Worm (Caenorhabditis elegans): ENCODE data around the gene ceh-43.

- TF ChIP-seq cog-1 (tag; optimal IDR thresholded peaks at IDR 0.05): no peak
- TF ChIP-seq ztf-29 (GFP tag; IDR thresholded peaks at IDR 0.05): no peak
- no peak for TF ChIP-seq ref-1 (GFP tag; conservative IDR thresholded peaks at IDR 0.05)
- TF ChIP-seq flt-1 (GFP tag; IDR thresholded peaks at IDR 0.05): no peak
- TF ChIP-seq ztf-23 (GFP tag; IDR thresholded peaks at IDR 0.05): no peak
- TF ChIP-seq med-1 (GFP tag; optimal IDR thresholded peaks at IDR 0.05; ENCODE audit: insufficient read depth): no peak
- no peak for TF ChIP-seq T22C8.4 (GFP tag; IDR thresholded peaks at IDR 0.05)
- TF ChIP-seq tab-1 (GFP tag; IDR thresholded peaks at IDR 0.05): no peak
Observed at ce11 chrIII:4441781-4442180, 8.0 kb downstream of the ceh-43 start, which contains the start of gene nex-3.
